Fruit fly (Drosophila melanogaster) whole organism, prepupa: Measurements from ENCODE around the gene mamo.

Experiments
- CG10631 ChIP-seq: fragments of 200-800 bp; sonication (Bioruptor generic); optimal IDR thresholded peaks from 2 replicates; lab custom pipeline; 2016; ENCODE audit warnings: missing biosample characterization, missing genetic modification characterization
- CG10669 ChIP-seq: fragments of 200-800 bp; sonication (Bioruptor generic); optimal IDR thresholded peaks from 3 replicates; lab custom pipeline; 2018; ENCODE audit warnings: missing biosample characterization, mild to moderate bottlenecking, missing genetic modification characterization, moderate library complexity
- CG11762 ChIP-seq: fragments of 200-800 bp; sonication (Bioruptor generic); optimal IDR thresholded peaks from 3 replicates; lab custom pipeline; 2016; ENCODE audit warnings: missing biosample characterization, missing genetic modification characterization; ENCODE audit not compliant: insufficient read depth
- CG15336 ChIP-seq: fragments of 200-800 bp; sonication (Bioruptor generic); IDR thresholded peaks from 2 replicates; pipeline ENCODE4 v1.3.6; 2022; ENCODE audit warnings: missing biosample characterization, missing genetic modification characterization
- CG1621 ChIP-seq: fragments of 200-800 bp; sonication (Bioruptor generic); optimal IDR thresholded peaks from 3 replicates; lab custom pipeline; 2018; ENCODE audit warnings: missing biosample characterization, mild to moderate bottlenecking, missing genetic modification characterization
- CG16779 ChIP-seq: fragments of 200-800 bp; sonication (Bioruptor generic); optimal IDR thresholded peaks from 3 replicates; lab custom pipeline; 2017; ENCODE audit warnings: missing biosample characterization, mild to moderate bottlenecking, missing genetic modification characterization
- CG3032 ChIP-seq: fragments of 200-800 bp; optimal IDR thresholded peaks from 2 replicates; lab custom pipeline; 2019; ENCODE audit warnings: missing biosample characterization, mild to moderate bottlenecking, missing genetic modification characterization, moderate library complexity
- CG32006 ChIP-seq: fragments of 200-800 bp; sonication (Bioruptor generic); optimal IDR thresholded peaks from 3 replicates; lab custom pipeline; 2017; ENCODE audit warnings: missing biosample characterization, mild to moderate bottlenecking, missing genetic modification characterization
- CG3919 ChIP-seq: fragments of 200-800 bp; sonication (Bioruptor generic); optimal IDR thresholded peaks from 3 replicates; lab custom pipeline; 2016; ENCODE audit warnings: missing biosample characterization, missing genetic modification characterization
- CG4318 ChIP-seq: fragments of 200-800 bp; sonication (Bioruptor generic); optimal IDR thresholded peaks from 3 replicates; lab custom pipeline; 2017; ENCODE audit warnings: missing biosample characterization, mild to moderate bottlenecking, missing genetic modification characterization
- CG6163 ChIP-seq: fragments of 200-800 bp; sonication (Bioruptor generic); IDR thresholded peaks from 3 replicates; pipeline ENCODE4 v1.3.6; 2022; ENCODE audit warnings: missing biosample characterization, missing genetic modification characterization
- CG6276 ChIP-seq: fragments of 200-800 bp; sonication (Bioruptor generic); optimal IDR thresholded peaks from 2 replicates; lab custom pipeline; 2017; ENCODE audit warnings: missing biosample characterization, mild to moderate bottlenecking, missing genetic modification characterization
- CG6808 ChIP-seq: fragments of 200-800 bp; sonication (Bioruptor generic); optimal IDR thresholded peaks from 3 replicates; lab custom pipeline; 2017; ENCODE audit warnings: missing biosample characterization, missing genetic modification characterization, mild to moderate bottlenecking, moderate library complexity, missing genetic modification reagents
- CG8119 ChIP-seq: fragments of 200-800 bp; sonication (Bioruptor generic); IDR thresholded peaks from 3 replicates; pipeline ENCODE4 v1.3.6; 2022; ENCODE audit warnings: missing biosample characterization, missing genetic modification characterization
- Eip75B ChIP-seq: fragments of 200-800 bp; sonication (Bioruptor generic); optimal IDR thresholded peaks from 3 replicates; lab custom pipeline; 2016; ENCODE audit warnings: missing biosample characterization, missing genetic modification characterization
- Eip78C ChIP-seq: fragments of 200-800 bp; sonication (Bioruptor generic); peaks from one replicate; lab custom pipeline; 2016; ENCODE audit warnings: missing biosample characterization, missing genetic modification characterization
- Ets96B ChIP-seq: fragments of 200-800 bp; optimal IDR thresholded peaks from 2 replicates; lab custom pipeline; 2019; ENCODE audit warnings: missing biosample characterization, mild to moderate bottlenecking, missing genetic modification characterization, moderate library complexity
- Gug ChIP-seq: fragments of 200-800 bp; sonication (Bioruptor generic); IDR thresholded peaks from 2 replicates; pipeline ENCODE4 v1.3.6; 2022; ENCODE audit warnings: missing biosample characterization, missing genetic modification characterization
- Hr4 ChIP-seq: fragments of 200-800 bp; sonication (Bioruptor generic); optimal IDR thresholded peaks from 3 replicates; lab custom pipeline; 2016; ENCODE audit warnings: missing biosample characterization, missing genetic modification characterization
- Lpt ChIP-seq: fragments of 200-800 bp; sonication (Bioruptor generic); optimal IDR thresholded peaks from 3 replicates; lab custom pipeline; 2016; ENCODE audit warnings: missing biosample characterization, missing genetic modification characterization
- OdsH ChIP-seq: fragments of 200-800 bp; sonication (Bioruptor generic); optimal IDR thresholded peaks from 3 replicates; lab custom pipeline; 2016; ENCODE audit warnings: missing biosample characterization, missing genetic modification characterization
- Sox14 ChIP-seq: fragments of 200-800 bp; sonication (Bioruptor generic); optimal IDR thresholded peaks from 3 replicates; lab custom pipeline; 2016; ENCODE audit warnings: missing biosample characterization, missing genetic modification characterization
- Sox15 ChIP-seq: fragments of 200-800 bp; sonication (Bioruptor generic); optimal IDR thresholded peaks from 3 replicates; lab custom pipeline; 2016; ENCODE audit warnings: missing biosample characterization, missing genetic modification characterization
- achi ChIP-seq: fragments of 200-800 bp; sonication (Bioruptor generic); optimal IDR thresholded peaks from 3 replicates; lab custom pipeline; 2016; ENCODE audit warnings: missing biosample characterization, missing genetic modification characterization
- dac ChIP-seq: fragments of 200-800 bp; sonication (Bioruptor generic); optimal IDR thresholded peaks from 2 replicates; lab custom pipeline; 2017; ENCODE audit warnings: missing biosample characterization, mild to moderate bottlenecking, missing genetic modification characterization
- dsx ChIP-seq: fragments of 200-800 bp; optimal IDR thresholded peaks from 3 replicates; lab custom pipeline; 2019; ENCODE audit warnings: missing biosample characterization, mild to moderate bottlenecking, missing genetic modification characterization, moderate library complexity; ENCODE audit not compliant: poor library complexity, severe bottlenecking
- eg ChIP-seq: fragments of 200-800 bp; sonication (Bioruptor generic); IDR thresholded peaks from 3 replicates; pipeline ENCODE4 v1.3.6; 2022; ENCODE audit warnings: missing biosample characterization, missing genetic modification characterization
- esn ChIP-seq: fragments of 200-800 bp; sonication (Bioruptor generic); optimal IDR thresholded peaks from 2 replicates; lab custom pipeline; 2016; ENCODE audit warnings: missing biosample characterization, mild to moderate bottlenecking, missing genetic modification characterization, moderate library complexity
- fd59A ChIP-seq: fragments of 200-800 bp; sonication (Bioruptor generic); optimal IDR thresholded peaks from 2 replicates; lab custom pipeline; 2017; ENCODE audit warnings: missing biosample characterization, mild to moderate bottlenecking, missing genetic modification characterization, missing genetic modification reagents
- fkh ChIP-seq: fragments of 200-800 bp; sonication (Bioruptor generic); optimal IDR thresholded peaks from 3 replicates; lab custom pipeline; 2017; ENCODE audit warnings: missing biosample characterization, mild to moderate bottlenecking, missing genetic modification characterization, moderate library complexity
- pdm3 ChIP-seq: fragments of 200-800 bp; sonication (Bioruptor generic); optimal IDR thresholded peaks from 3 replicates; lab custom pipeline; 2016; ENCODE audit warnings: missing biosample characterization, missing genetic modification characterization
- salr ChIP-seq, 2 experiments: fragments of 200-800 bp; sonication (Bioruptor generic); optimal IDR thresholded peaks; 3 replicates each; lab custom pipeline; 2016 to 2018; ENCODE audit warnings: missing biosample characterization in 2 of 2, missing genetic modification characterization in 2 of 2, mild to moderate bottlenecking in 1 of 2
- spab ChIP-seq: fragments of 200-800 bp; sonication (Bioruptor generic); optimal IDR thresholded peaks from 2 replicates; lab custom pipeline; 2017; ENCODE audit warnings: missing biosample characterization, mild to moderate bottlenecking, missing genetic modification characterization, missing genetic modification reagents
- ss ChIP-seq, 2 experiments: fragments of 200-800 bp; sonication (Bioruptor generic); optimal IDR thresholded peaks; 2 replicates in 1 of 2; 3 replicates in 1 of 2; lab custom pipeline; 2017 to 2018; ENCODE audit warnings: mild to moderate bottlenecking in 2 of 2, missing biosample characterization in 2 of 2, missing genetic modification characterization in 2 of 2, moderate library complexity in 1 of 2
- svp ChIP-seq: fragments of 200-800 bp; sonication (Bioruptor generic); peaks from one replicate; lab custom pipeline; 2016; ENCODE audit warnings: missing biosample characterization, missing genetic modification characterization
- topi ChIP-seq: fragments of 200-800 bp; sonication (Bioruptor generic); optimal IDR thresholded peaks from 3 replicates; lab custom pipeline; 2016; ENCODE audit warnings: missing biosample characterization, missing genetic modification characterization

Gene mamo

DNA sequence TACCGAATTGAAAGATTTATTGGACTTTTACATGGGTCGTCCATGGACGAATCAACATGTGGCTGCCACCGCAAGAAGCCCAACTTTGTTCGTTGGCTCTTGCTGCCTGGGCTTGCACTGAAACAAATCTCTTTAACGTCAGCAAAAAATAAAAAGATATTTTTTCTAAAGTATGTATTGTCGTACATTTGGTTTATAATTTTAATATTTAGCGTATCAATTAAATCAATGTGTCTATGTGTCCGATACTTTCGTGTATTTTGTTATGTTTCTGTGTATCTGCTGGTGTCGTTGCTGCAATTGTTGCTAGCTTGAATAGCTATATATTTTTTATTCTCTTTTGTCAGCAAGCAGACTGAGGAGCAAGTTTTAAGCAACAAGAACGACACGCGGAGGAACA, 27.1 kb upstream of the mamo start:
- TF ChIP-seq Ets96B (tag; lab: Kevin White, UChicago): peak; percentile 69
- TF ChIP-seq Gug (GFP tag; lab: Robert Waterston, UW): 0 out of 2 replicates have a peak, but pooled peaks have one; percentile 17
- peak; percentile 64 for TF ChIP-seq ss (GFP tag; optimal IDR thresholded peaks at IDR 0.05; lab: Kevin White, UChicago)
- peak; percentile 68 for TF ChIP-seq CG10669 (GFP tag; lab: Kevin White, UChicago)
- no peak for TF ChIP-seq CG6276 (GFP tag; lab: Kevin White, UChicago)
- TF ChIP-seq CG8119 (GFP tag; lab: Robert Waterston, UW): peak; percentile 42; the same call in 1 of the 3 replicates
- no peak for TF ChIP-seq Sox15 (GFP tag; lab: Kevin White, UChicago)
- no peak for TF ChIP-seq eg (GFP tag; lab: Robert Waterston, UW)
- TF ChIP-seq spab (GFP tag; lab: Kevin White, UChicago): peak; percentile 54
- TF ChIP-seq salr (GFP tag; optimal IDR thresholded peaks at IDR 0.05; lab: Kevin White, UChicago): peak in 1 of 2 experiments; percentile 11
- TF ChIP-seq CG3032 (tag; lab: Kevin White, UChicago): peak; percentile 59
- TF ChIP-seq CG1621: peak; percentile 47
- TF ChIP-seq fd59A (GFP tag; lab: Kevin White, UChicago): peak; percentile 50
- TF ChIP-seq CG6808 (GFP tag; lab: Kevin White, UChicago): peak; percentile 53
- TF ChIP-seq Hr4 (GFP tag; lab: Kevin White, UChicago): no peak
- TF ChIP-seq Eip75B (GFP tag; lab: Kevin White, UChicago): peak; percentile 25
- TF ChIP-seq Lpt: no peak
- TF ChIP-seq CG16779 (tag; lab: Kevin White, UChicago): no peak
- TF ChIP-seq Sox14 (GFP tag; lab: Kevin White, UChicago): peak; percentile 2
- TF ChIP-seq CG4318 (GFP tag; lab: Kevin White, UChicago): no peak
- peak; percentile 38 for TF ChIP-seq pdm3
- no peak for TF ChIP-seq fkh
- TF ChIP-seq achi: peak; percentile 39
- no peak for TF ChIP-seq CG32006
- peak; percentile 75 for TF ChIP-seq dsx (GFP tag; lab: Kevin White, UChicago)
- TF ChIP-seq topi (GFP tag; lab: Kevin White, UChicago): no peak
- TF ChIP-seq CG10631: peak; percentile 44
- peak; percentile 83 for TF ChIP-seq Eip78C (GFP tag; lab: Kevin White, UChicago)
- peak; percentile 41 for TF ChIP-seq OdsH
- no peak for TF ChIP-seq CG11762
- TF ChIP-seq CG3919: peak; percentile 45
- peak; percentile 75 for TF ChIP-seq CG6163 (GFP tag; lab: Robert Waterston, UW)

DNA sequence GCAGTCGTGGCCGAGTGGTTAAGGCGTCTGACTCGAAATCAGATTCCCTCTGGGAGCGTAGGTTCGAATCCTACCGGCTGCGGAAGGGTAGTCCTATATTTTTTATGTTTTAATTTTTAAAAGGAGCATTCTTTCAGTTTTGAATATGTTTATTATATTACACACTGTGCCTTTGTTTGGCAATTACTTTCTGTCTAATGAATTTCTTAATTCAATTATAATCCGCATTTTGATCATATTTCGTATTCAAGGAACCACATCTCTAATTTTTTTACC, 25.1 kb upstream of the mamo start:
- TF ChIP-seq Eip78C (GFP tag; lab: Kevin White, UChicago) (peak; percentile 1), esn (GFP tag; lab: Kevin White, UChicago) (no peak)

DNA sequence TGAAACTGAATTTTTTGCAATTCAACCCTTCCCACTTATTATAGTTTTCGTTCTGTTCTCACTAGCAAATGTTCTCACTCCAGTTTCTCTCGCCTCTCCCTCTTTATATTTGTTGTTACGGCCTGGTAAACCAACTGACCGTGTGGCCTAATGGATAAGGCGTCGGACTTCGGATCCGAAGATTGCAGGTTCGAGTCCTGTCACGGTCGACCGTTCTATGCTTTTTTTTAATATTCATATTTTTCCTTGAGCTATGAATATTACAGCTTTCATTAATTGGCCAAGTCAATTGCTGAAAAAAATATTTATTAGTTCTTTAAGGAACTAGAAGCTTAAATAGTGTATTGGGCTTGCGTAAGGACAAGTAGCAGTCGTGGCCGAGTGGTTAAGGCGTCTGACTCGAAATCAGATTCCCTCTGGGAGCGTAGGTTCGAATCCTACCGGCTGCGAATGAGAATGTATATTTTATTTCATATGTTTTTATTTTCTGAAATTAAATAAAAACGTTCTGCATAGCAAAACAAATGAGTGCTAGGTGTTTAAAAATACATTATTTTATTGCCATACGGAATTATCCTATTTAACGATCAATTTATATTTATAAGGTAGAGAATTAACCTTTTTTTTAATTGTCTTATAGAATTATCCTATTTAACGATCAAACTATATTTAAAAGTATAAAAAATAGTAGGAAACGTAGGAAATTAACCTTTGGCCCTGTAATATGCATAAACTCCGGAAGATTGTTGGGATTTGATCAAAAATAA, 24.5 kb upstream of the mamo start:
- TF ChIP-seq svp (GFP tag; lab: Kevin White, UChicago) (peak; percentile 74), CG6163 (GFP tag; lab: Robert Waterston, UW) (0 out of 3 replicates have a peak, but pooled peaks have one; percentile 9), CG1621 (no peak), Eip78C (GFP tag; lab: Kevin White, UChicago) (peak; percentile 25), CG15336 (GFP tag; lab: Robert Waterston, UW) (0 out of 2 replicates have a peak, but pooled peaks have one; percentile 10), dsx (GFP tag; lab: Kevin White, UChicago) (no peak)

DNA sequence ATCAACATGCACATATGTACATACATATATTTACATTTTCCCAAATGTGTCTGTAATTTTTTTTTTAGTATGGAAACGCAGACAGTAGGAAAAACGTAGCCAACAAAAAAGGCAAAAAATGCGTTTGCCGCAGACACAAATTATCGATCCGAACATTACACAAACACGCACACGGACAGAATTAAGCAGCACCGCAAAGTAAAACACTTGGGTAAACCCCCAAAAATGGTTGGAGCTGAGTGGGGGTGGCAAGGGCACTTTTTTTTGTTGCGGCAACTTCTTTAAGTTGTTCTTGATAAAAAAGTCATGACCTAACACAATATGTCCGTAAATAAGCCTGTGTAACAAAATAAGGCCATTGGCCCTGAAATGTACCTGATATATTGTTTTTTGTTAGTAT, 23.9 kb upstream of the mamo start:
- TF ChIP-seq Lpt: no peak
- TF ChIP-seq fkh: peak; percentile 21
- TF ChIP-seq dac: no peak
- TF ChIP-seq, all 60 proteins: peak for 1
